Worm (Caenorhabditis elegans): ENCODE measurements around the gene rmd-6.
"Not testable (repeated sequence)": the region's sequence is repeated elsewhere in the genome, so short reads cannot be mapped to it uniquely, and the experiment has no call there.

rmd-6 gene

ce11 chrIV:5064961-5065360, 3.7 kb upstream of the rmd-6 start, which contains the start of gene msp-53:
Gene msp-53, minus strand, starts transcription at chrIV:5065061.
- not testable (repeated sequence) for TF ChIP-seq ceh-31, odd-2, zip-5 (tag; optimal IDR thresholded peaks at IDR 0.05)

- TF ChIP-seq zip-5, ceh-18, ceh-22 (tag; optimal IDR thresholded peaks at IDR 0.05): not testable (repeated sequence)
Observed at ce11 chrIV:5066887-5067286, 1.8 kb upstream of the rmd-6 start, which contains the start of gene ttbk-2.2. Gene ttbk-2.2, minus strand, starts transcription at chrIV:5066987.

DNA sequence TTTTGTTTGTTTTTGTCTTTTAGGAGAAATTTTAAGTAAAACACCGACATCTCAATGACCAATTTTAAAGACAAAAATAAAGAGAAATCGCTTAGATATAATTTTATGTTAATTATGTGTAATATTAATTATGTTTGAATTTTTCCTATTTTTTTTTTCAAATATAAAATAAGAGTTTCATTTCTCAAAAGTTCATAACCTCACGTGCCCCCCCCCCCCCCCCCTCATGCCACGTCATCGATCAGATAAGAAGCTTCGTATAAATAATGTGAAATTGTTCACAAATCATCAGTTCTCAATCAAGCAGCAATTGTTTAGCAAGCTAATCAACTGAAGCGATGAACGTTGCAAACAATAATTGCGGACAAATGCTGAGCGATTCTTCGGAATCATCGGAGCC, 1.9 kb downstream of the rmd-6 start, which contains the start of gene C02B10.6:
Gene C02B10.6, plus strand, starts transcription at position 301 of the 400 bp plus-strand sequence.
- not testable (repeated sequence) for TF ChIP-seq ceh-48, elt-2, gmeb-2 (tag; optimal IDR thresholded peaks at IDR 0.05)

DNA sequence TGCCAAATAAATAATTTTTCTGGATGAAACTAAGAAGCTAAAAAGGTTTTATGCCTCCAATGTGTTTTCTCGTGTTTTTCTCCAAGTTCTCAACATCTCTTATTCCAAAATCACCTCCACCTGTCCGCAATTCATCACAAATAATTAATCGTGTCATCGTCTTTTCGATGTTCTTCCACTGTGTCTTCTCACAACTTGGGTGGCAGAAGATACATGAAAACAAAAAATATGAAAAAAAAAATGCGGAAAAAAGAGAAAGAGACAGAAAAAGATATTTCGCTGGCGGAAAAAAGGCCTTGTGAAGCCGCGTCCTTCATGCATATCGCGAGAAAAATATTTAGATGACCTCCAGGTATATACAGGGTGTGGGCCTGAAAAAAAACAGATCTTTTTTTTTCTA, 5.2 kb downstream of the rmd-6 start:
- TF ChIP-seq T23F11.4 (GFP tag; optimal IDR thresholded peaks at IDR 0.05) (no peak), ama-1 (optimal IDR thresholded peaks at IDR 0.05) (no peak), dmd-4 (tag; optimal IDR thresholded peaks at IDR 0.05; ENCODE audit: borderline replicate concordance) (no peak), nfya-1 (tag; optimal IDR thresholded peaks at IDR 0.05) (no peak), ceh-22 (tag; optimal IDR thresholded peaks at IDR 0.05) (no peak), pha-4 (tag; optimal IDR thresholded peaks at IDR 0.05) (no peak), unc-3 (GFP tag; conservative IDR thresholded peaks at IDR 0.05) (no peak), unc-3 (tag; optimal IDR thresholded peaks at IDR 0.05) (no peak), zip-5 (tag; optimal IDR thresholded peaks at IDR 0.05) (no peak), ceh-19 (GFP tag; optimal IDR thresholded peaks at IDR 0.05) (no peak), ceh-31 (tag; optimal IDR thresholded peaks at IDR 0.05) (no peak), fkh-6 (tag; optimal IDR thresholded peaks at IDR 0.05) (no peak)

DNA sequence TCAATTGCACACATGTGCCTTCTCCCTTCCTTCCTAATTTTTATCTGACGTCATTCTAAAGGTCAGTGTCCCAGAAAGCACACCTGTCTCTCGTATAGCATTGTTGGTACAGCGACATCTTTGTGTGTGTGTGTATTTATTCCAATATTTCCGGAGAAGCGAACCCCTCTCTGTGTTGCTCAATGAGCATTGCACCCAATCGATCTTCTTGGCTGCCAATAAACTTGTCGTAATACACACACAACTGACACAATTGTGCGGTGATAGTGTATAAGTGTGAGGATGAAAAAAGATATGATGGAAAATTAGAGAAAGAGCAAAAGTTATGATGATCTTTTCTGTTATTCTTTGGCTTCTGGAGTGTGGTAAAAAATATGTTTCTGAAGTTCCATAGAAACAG, 8.0 kb downstream of the rmd-6 start:
- TF ChIP-seq tbx-2 (tag; optimal IDR thresholded peaks at IDR 0.05) (no peak), nfya-1 (tag; optimal IDR thresholded peaks at IDR 0.05) (peak; percentile 6), ceh-31 (tag; optimal IDR thresholded peaks at IDR 0.05) (peak; percentile 11), unc-55 (GFP tag; optimal IDR thresholded peaks at IDR 0.05) (peak; percentile 71), ztf-16 (tag; optimal IDR thresholded peaks at IDR 0.05) (no peak)

- TF ChIP-seq zip-5 (tag; optimal IDR thresholded peaks at IDR 0.05) (no peak), syd-9 (tag; optimal IDR thresholded peaks at IDR 0.05) (no peak), ets-4 (tag; optimal IDR thresholded peaks at IDR 0.05) (no peak), ceh-31 (tag; optimal IDR thresholded peaks at IDR 0.05) (peak; percentile 18), lim-6 (tag; optimal IDR thresholded peaks at IDR 0.05) (no peak), madf-2 (tag; optimal IDR thresholded peaks at IDR 0.05) (no peak), ref-2 (tag; optimal IDR thresholded peaks at IDR 0.05) (peak; percentile 61), hlh-6 (tag; optimal IDR thresholded peaks at IDR 0.05) (no peak), dve-1 (tag; optimal IDR thresholded peaks at IDR 0.05) (no peak), hlh-15 (tag; optimal IDR thresholded peaks at IDR 0.05) (no peak), nfya-1 (tag; optimal IDR thresholded peaks at IDR 0.05) (peak; percentile 74), pha-4 (tag; optimal IDR thresholded peaks at IDR 0.05) (no peak), unc-55 (GFP tag; optimal IDR thresholded peaks at IDR 0.05) (peak; percentile 18), ceh-14 (tag; optimal IDR thresholded peaks at IDR 0.05) (no peak), Y22D7AL.16 (tag; optimal IDR thresholded peaks at IDR 0.05) (peak; percentile 16), odd-2 (tag; optimal IDR thresholded peaks at IDR 0.05) (no peak), ceh-19 (GFP tag; optimal IDR thresholded peaks at IDR 0.05) (no peak), hlh-30 (tag; optimal IDR thresholded peaks at IDR 0.05; ENCODE audit: insufficient read depth) (no peak), ceh-9 (tag; optimal IDR thresholded peaks at IDR 0.05) (no peak), unc-86 (tag; optimal IDR thresholded peaks at IDR 0.05) (no peak), gmeb-2 (tag; optimal IDR thresholded peaks at IDR 0.05) (no peak), ceh-18 (tag; optimal IDR thresholded peaks at IDR 0.05) (no peak), ceh-30 (tag; optimal IDR thresholded peaks at IDR 0.05) (no peak), tbx-2 (tag; optimal IDR thresholded peaks at IDR 0.05) (peak; percentile 26), pqm-1 (tag; optimal IDR thresholded peaks at IDR 0.05) (no peak), sdc-2 (tag; optimal IDR thresholded peaks at IDR 0.05) (no peak), hlh-13 (GFP tag; optimal IDR thresholded peaks at IDR 0.05) (no peak)
Observed at ce11 chrIV:5077918-5078317, 9.3 kb downstream of the rmd-6 start.

Data from whole organism, late embryonic.